Fruit fly (Drosophila melanogaster): Measurements from ENCODE around the gene CG4537.

DNA sequence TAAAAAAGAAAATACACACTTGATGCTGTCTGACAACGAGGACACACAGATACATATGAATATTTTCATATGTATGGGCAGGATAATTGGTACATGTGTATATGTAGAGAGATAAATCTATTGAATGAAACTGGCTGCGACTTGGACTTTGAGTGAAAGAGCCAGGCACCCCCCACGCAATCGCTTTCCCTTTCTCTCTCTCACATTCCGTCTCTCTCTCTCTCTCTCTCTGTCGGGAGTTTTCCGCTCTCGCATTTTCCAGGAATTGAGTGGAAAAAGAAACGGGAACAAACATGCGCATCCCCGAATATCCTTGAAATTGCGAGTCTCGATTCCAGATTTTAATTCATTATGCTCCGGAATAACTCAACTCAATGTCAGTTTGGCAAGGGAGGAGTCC is 27.2 kb upstream of the CG4537 start:
- no peak for TF ChIP-seq pan (optimal IDR thresholded peaks at IDR 0.05)
- TF ChIP-seq Myc (optimal IDR thresholded peaks at IDR 0.05): no peak
- no peak for TF ChIP-seq rgr (GFP tag; optimal IDR thresholded peaks at IDR 0.05)
